Worm (Caenorhabditis elegans): ENCODE measurements around the gene F37A8.2.

The F37A8.2 gene

ce11 chrIII:3908205-3908604 is 23.1 kb downstream of the F37A8.2 start (continued):
- TF ChIP-seq mes-2 (tag; optimal IDR thresholded peaks at IDR 0.05; ENCODE audit: poor library complexity, severe bottlenecking) (peak; percentile 25), daf-8 (GFP tag; IDR thresholded peaks at IDR 0.05) (no peak), ceh-20 (GFP tag; IDR thresholded peaks at IDR 0.05) (no peak), zfp-2 (tag; optimal IDR thresholded peaks at IDR 0.05) (no peak), ceh-82 (tag; optimal IDR thresholded peaks at IDR 0.05) (no peak), unc-62 (GFP tag; optimal IDR thresholded peaks at IDR 0.05 in 1 of 2) (no peak), unc-62 (tag; optimal IDR thresholded peaks at IDR 0.05) (no peak), ztf-7 (tag; optimal IDR thresholded peaks at IDR 0.05) (no peak), T26A8.4 (GFP tag; IDR thresholded peaks at IDR 0.05) (no peak), zag-1 (tag; optimal IDR thresholded peaks at IDR 0.05) (no peak), nhr-10 (tag; optimal IDR thresholded peaks at IDR 0.05) (no peak), dmd-9 (GFP tag; IDR thresholded peaks at IDR 0.05) (no peak), unc-39 (tag; optimal IDR thresholded peaks at IDR 0.05) (no peak), Y105C5A.15 (GFP tag; IDR thresholded peaks at IDR 0.05) (no peak), F44E2.7 (GFP tag; IDR thresholded peaks at IDR 0.05) (no peak), T20F7.1 (GFP tag; optimal IDR thresholded peaks at IDR 0.05) (no peak), D1046.2 (GFP tag; IDR thresholded peaks at IDR 0.05) (no peak), daf-19 (GFP tag; conservative IDR thresholded peaks at IDR 0.05) (no peak), hmg-1.1 (GFP tag; IDR thresholded peaks at IDR 0.05) (no peak), nhr-48 (tag; optimal IDR thresholded peaks at IDR 0.05) (no peak), nhr-6 (tag; optimal IDR thresholded peaks at IDR 0.05) (no peak), lin-13 (GFP tag; optimal IDR thresholded peaks at IDR 0.05) (no peak), nhr-76 (tag; optimal IDR thresholded peaks at IDR 0.05) (no peak), fkh-10 (GFP tag; optimal IDR thresholded peaks at IDR 0.05) (no peak), php-3 (GFP tag; IDR thresholded peaks at IDR 0.05) (no peak), lsy-2 (tag; optimal IDR thresholded peaks at IDR 0.05) (peak; percentile 12 to 43), egl-43 (GFP tag; IDR thresholded peaks at IDR 0.05) (no peak), lim-7 (GFP tag; IDR thresholded peaks at IDR 0.05) (no peak), fos-1 (tag; optimal IDR thresholded peaks at IDR 0.05) (no peak), dmd-6 (GFP tag; IDR thresholded peaks at IDR 0.05) (peak; percentile 13; the same call in 1 of the 2 replicates), madf-9 (GFP tag; conservative IDR thresholded peaks at IDR 0.05) (no peak), ceh-62 (tag; optimal IDR thresholded peaks at IDR 0.05) (no peak), nhr-25 (tag; optimal IDR thresholded peaks at IDR 0.05; ENCODE audit: borderline replicate concordance, insufficient read depth) (no peak), ceh-28 (tag; optimal IDR thresholded peaks at IDR 0.05) (no peak), nhr-11 (tag; optimal IDR thresholded peaks at IDR 0.05) (peak; percentile 68), lin-15B (tag; optimal IDR thresholded peaks at IDR 0.05) (no peak), nhr-111 (GFP tag; optimal IDR thresholded peaks at IDR 0.05) (no peak), dve-1 (tag; optimal IDR thresholded peaks at IDR 0.05; ENCODE audit: insufficient read depth) (peak; percentile 62), jun-1 (tag; optimal IDR thresholded peaks at IDR 0.05) (no peak), spr-3 (GFP tag; optimal IDR thresholded peaks at IDR 0.05) (no peak), nhr-77 (tag; optimal IDR thresholded peaks at IDR 0.05) (peak; percentile 5), Y48G9A.11 (GFP tag; IDR thresholded peaks at IDR 0.05) (no peak), nhr-41 (GFP tag; IDR thresholded peaks at IDR 0.05) (no peak), lin-1 (GFP tag; IDR thresholded peaks at IDR 0.05) (no peak), tag-97 (GFP tag; IDR thresholded peaks at IDR 0.05) (no peak), saeg-2 (GFP tag; IDR thresholded peaks at IDR 0.05) (no peak), lin-39 (tag; optimal IDR thresholded peaks at IDR 0.05) (no peak), daf-12 (tag; optimal IDR thresholded peaks at IDR 0.05) (no peak), F26F4.8 (GFP tag; conservative IDR thresholded peaks at IDR 0.05) (no peak), nhr-28 (tag; optimal IDR thresholded peaks at IDR 0.05) (peak; percentile 98), F10B5.3 (tag; optimal IDR thresholded peaks at IDR 0.05) (no peak), arid-1 (GFP tag; conservative IDR thresholded peaks at IDR 0.05) (0 out of 2 replicates have a peak, but pooled peaks have one; percentile 13), mdl-1 (tag; optimal IDR thresholded peaks at IDR 0.05) (no peak)

Measured in whole organism, L4 larva.